Worm (Caenorhabditis elegans): Measurements from ENCODE around the gene F02E11.3.

DNA sequence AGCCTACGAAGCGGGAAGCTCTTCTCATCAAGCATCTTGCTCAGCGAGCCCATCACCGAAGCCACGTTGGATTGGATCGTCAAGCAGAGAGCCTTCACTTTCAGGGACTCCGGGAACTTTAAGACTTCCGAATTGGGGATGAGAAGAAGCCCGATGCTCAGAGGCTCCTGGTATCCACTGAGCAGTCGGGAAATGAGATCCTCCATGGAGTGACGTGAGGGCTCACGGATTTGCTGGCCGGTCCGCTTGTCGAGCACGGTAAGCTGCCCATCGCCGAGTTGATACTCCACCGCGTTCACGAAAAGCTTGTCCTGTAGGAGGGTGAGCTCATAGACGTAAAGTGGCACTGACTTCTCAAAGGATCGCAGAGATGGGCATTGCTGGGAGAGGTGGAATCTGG lies 27.3 kb downstream of the F02E11.3 start:
- TF ChIP-seq lin-13 (tag; optimal IDR thresholded peaks at IDR 0.05) (no peak), snpc-4 (tag; optimal IDR thresholded peaks at IDR 0.05) (no peak), cnd-1 (tag; optimal IDR thresholded peaks at IDR 0.05) (no peak), sem-2 (GFP tag; optimal IDR thresholded peaks at IDR 0.05) (no peak), sptf-1 (tag; optimal IDR thresholded peaks at IDR 0.05) (no peak), elt-1 (tag; optimal IDR thresholded peaks at IDR 0.05; ENCODE audit: borderline replicate concordance, insufficient read depth) (no peak), nhr-76 (tag; optimal IDR thresholded peaks at IDR 0.05) (no peak), nhr-28 (tag; optimal IDR thresholded peaks at IDR 0.05) (no peak), ztf-11 (tag; optimal IDR thresholded peaks at IDR 0.05) (no peak), pha-4 (tag; optimal IDR thresholded peaks at IDR 0.05) (no peak)
